Fruit fly (Drosophila melanogaster) whole organism, adult: ENCODE results near the gene B9d1.

ENCODE experiments used
- CG12768 ChIP-seq: fragments of 200-800 bp; sonication (Bioruptor generic); optimal IDR thresholded peaks from 2 replicates; lab custom pipeline; 2017; ENCODE audit warnings: missing biosample characterization, missing genetic modification characterization, mild to moderate bottlenecking, moderate library complexity, missing genetic modification reagents
- CG1620 ChIP-seq: fragments of 200-800 bp; sonication (Bioruptor generic); optimal IDR thresholded peaks from 2 replicates; lab custom pipeline; 2016; ENCODE audit warnings: missing biosample characterization, missing genetic modification characterization
- CG7101 ChIP-seq: fragments of 200-800 bp; sonication (Bioruptor generic); optimal IDR thresholded peaks from 2 replicates; lab custom pipeline; 2018; ENCODE audit warnings: missing biosample characterization, mild to moderate bottlenecking, missing genetic modification characterization, moderate library complexity
- Mnt ChIP-seq: fragments of 200-800 bp; sonication (Bioruptor generic); optimal IDR thresholded peaks from 2 replicates; lab custom pipeline; 2016; ENCODE audit warnings: missing biosample characterization, mild to moderate bottlenecking, missing genetic modification characterization
- pad ChIP-seq: fragments of 200-800 bp; sonication (Bioruptor generic); optimal IDR thresholded peaks from 3 replicates; lab custom pipeline; 2017; ENCODE audit warnings: missing biosample characterization, missing genetic modification characterization, mild to moderate bottlenecking, moderate library complexity, missing genetic modification reagents

DNA sequence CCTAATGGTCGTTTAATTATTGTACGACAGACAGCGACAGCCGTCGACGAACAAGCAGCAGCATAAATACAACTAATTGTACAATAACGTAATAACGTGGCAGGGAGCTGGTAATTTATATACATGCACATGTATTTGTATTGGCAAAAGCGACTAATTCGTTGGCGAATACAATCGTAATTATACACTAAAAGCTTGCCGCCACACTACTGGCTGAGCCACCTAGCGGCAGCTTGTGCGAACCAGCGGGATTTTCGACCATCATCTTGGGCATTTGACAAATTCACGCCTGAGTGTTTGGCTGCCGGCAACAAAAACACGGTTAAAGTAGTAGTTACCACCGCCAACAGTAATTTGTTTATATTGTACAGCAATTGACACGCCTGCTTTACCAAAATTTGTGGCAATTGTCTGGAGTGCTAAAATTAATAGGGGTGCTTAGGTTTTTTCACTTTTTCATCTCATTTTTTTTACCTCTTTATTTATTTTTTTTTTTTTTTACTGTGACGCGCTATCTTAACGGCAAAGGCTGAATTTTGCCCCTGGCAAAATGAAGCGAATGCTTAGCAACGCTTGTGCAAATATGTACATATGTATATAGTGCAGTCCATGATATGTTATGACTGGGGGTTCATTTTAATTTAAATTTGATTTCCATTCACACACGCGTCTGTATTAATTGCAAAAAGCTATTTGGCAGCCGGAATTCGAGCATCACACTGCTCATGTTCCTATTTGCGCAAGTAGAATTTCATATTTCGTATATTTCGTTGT is 13.5 kb upstream of the B9d1 start:
- TF ChIP-seq Mnt (no peak), CG7101 (tag; lab: Kevin White, UChicago) (no peak), pad (GFP tag; lab: Kevin White, UChicago) (no peak), CG12768 (GFP tag; lab: Kevin White, UChicago) (no peak), CG1620 (no peak)
